Fruit fly (Drosophila melanogaster): ENCODE results near the gene HGTX.

Gene HGTX

DNA sequence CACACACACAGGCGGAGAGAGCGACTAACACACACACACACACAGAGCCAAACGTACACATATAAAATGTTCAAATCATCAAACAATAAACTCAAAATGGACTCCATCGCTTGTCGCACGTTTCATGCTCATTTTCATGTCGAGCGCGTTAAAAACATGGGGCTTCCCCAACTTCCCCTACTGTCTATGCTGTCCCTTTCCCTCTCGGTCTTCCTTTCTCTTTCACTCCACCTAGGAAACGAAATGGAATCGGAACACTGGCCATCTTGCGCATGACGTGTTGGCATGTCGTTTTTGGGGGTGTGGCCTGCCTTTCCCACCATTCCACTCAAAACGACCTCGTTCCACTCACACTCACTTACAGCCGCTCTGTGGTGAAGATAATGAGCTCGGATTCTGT is 20.4 kb downstream of the HGTX start (continued):
- TF ChIP-seq hth (optimal IDR thresholded peaks at IDR 0.05) = peak; percentile 99
- TF ChIP-seq Hey (tag; optimal IDR thresholded peaks at IDR 0.05) = no peak
- TF ChIP-seq CG12071 (GFP tag; optimal IDR thresholded peaks at IDR 0.05) = no peak
- TF ChIP-seq Side (GFP tag; optimal IDR thresholded peaks at IDR 0.05) = no peak
- TF ChIP-seq CG2199 (GFP tag; IDR thresholded peaks at IDR 0.05) = peak; percentile 78; the same call in 2 of the 3 replicates
- TF ChIP-seq sd (tag; optimal IDR thresholded peaks at IDR 0.05) = peak; percentile 81
- no peak for TF ChIP-seq fd3F (GFP tag; optimal IDR thresholded peaks at IDR 0.05)
- no peak for TF ChIP-seq Mes4 (GFP tag; optimal IDR thresholded peaks at IDR 0.05)
- TF ChIP-seq scrt (GFP tag; optimal IDR thresholded peaks at IDR 0.05) = no peak
- peak; percentile 29 for TF ChIP-seq twi (tag; optimal IDR thresholded peaks at IDR 0.05)
- TF ChIP-seq ab (GFP tag; optimal IDR thresholded peaks at IDR 0.05) = no peak
- no peak for TF ChIP-seq gce (GFP tag; IDR thresholded peaks at IDR 0.05)
- TF ChIP-seq Ada2b (GFP tag; IDR thresholded peaks at IDR 0.05) = no peak
- no peak for TF ChIP-seq pb (GFP tag; optimal IDR thresholded peaks at IDR 0.05)
- no peak for TF ChIP-seq Taf1 (GFP tag; IDR thresholded peaks at IDR 0.05)
- no peak for TF ChIP-seq CG17568 (GFP tag; optimal IDR thresholded peaks at IDR 0.05)
- TF ChIP-seq Hr39 (optimal IDR thresholded peaks at IDR 0.05) = no peak
- TF ChIP-seq Doc2 (GFP tag; IDR thresholded peaks at IDR 0.05) = no peak
- TF ChIP-seq salm (tag; optimal IDR thresholded peaks at IDR 0.05) = no peak
- no peak for TF ChIP-seq Ets97D (GFP tag; optimal IDR thresholded peaks at IDR 0.05)
- TF ChIP-seq ATbp (GFP tag; optimal IDR thresholded peaks at IDR 0.05) = no peak
- no peak for TF ChIP-seq CG17361 (GFP tag; IDR thresholded peaks at IDR 0.05)
- no peak for TF ChIP-seq Lpt (GFP tag; optimal IDR thresholded peaks at IDR 0.05)
- TF ChIP-seq CG3726 (GFP tag; IDR thresholded peaks at IDR 0.05) = no peak
- no peak for TF ChIP-seq CG2202 (tag; optimal IDR thresholded peaks at IDR 0.05)
- TF ChIP-seq dpn (GFP tag; optimal IDR thresholded peaks at IDR 0.05) = no peak
- no peak for TF ChIP-seq Awh (GFP tag; IDR thresholded peaks at IDR 0.05)
- no peak for TF ChIP-seq trem (tag; optimal IDR thresholded peaks at IDR 0.05)
- TF ChIP-seq CG18764 (GFP tag; optimal IDR thresholded peaks at IDR 0.05) = no peak
- no peak for TF ChIP-seq Gsc (GFP tag; IDR thresholded peaks at IDR 0.05)
- TF ChIP-seq Atf-2 (GFP tag; optimal IDR thresholded peaks at IDR 0.05) = no peak
- TF ChIP-seq crp (GFP tag; optimal IDR thresholded peaks at IDR 0.05) = no peak
- TF ChIP-seq unc-4 (GFP tag; IDR thresholded peaks at IDR 0.05; ENCODE audit: partially characterized antibody) = no peak
- TF ChIP-seq Gug (GFP tag; IDR thresholded peaks at IDR 0.05) = no peak
- TF ChIP-seq CG3847 (GFP tag; IDR thresholded peaks at IDR 0.05) = no peak
- TF ChIP-seq ssp (GFP tag; IDR thresholded peaks at IDR 0.05) = no peak
- no peak for TF ChIP-seq H15 (GFP tag; IDR thresholded peaks at IDR 0.05)
- no peak for TF ChIP-seq CG12391 (tag; optimal IDR thresholded peaks at IDR 0.05)
- TF ChIP-seq CG3995 (GFP tag; optimal IDR thresholded peaks at IDR 0.05) = no peak
- no peak for TF ChIP-seq Poxn (GFP tag; IDR thresholded peaks at IDR 0.05)
- no peak for TF ChIP-seq CG1529 (GFP tag; optimal IDR thresholded peaks at IDR 0.05)
- no peak for TF ChIP-seq gsb-n (tag; optimal IDR thresholded peaks at IDR 0.05)
- TF ChIP-seq CG8089 (GFP tag; optimal IDR thresholded peaks at IDR 0.05) = no peak
- TF ChIP-seq da (GFP tag; optimal IDR thresholded peaks at IDR 0.05) = no peak
- no peak for TF ChIP-seq CG11456 (GFP tag; IDR thresholded peaks at IDR 0.05)
- TF ChIP-seq unpg (GFP tag; optimal IDR thresholded peaks at IDR 0.05) = no peak
- no peak for TF ChIP-seq CG6272 (GFP tag; IDR thresholded peaks at IDR 0.05)
- TF ChIP-seq fd102C (GFP tag; optimal IDR thresholded peaks at IDR 0.05) = no peak
- TF ChIP-seq repo (GFP tag; optimal IDR thresholded peaks at IDR 0.05) = no peak
- no peak for TF ChIP-seq Ets65A (GFP tag)
- TF ChIP-seq ro (GFP tag; IDR thresholded peaks at IDR 0.05) = no peak
- TF ChIP-seq CG3838 (GFP tag; optimal IDR thresholded peaks at IDR 0.05) = no peak
- TF ChIP-seq CG34376 (GFP tag; optimal IDR thresholded peaks at IDR 0.05) = no peak
- no peak for TF ChIP-seq TFAM (GFP tag; optimal IDR thresholded peaks at IDR 0.05)
